Fruit fly (Drosophila melanogaster) whole organism, larva: ENCODE data around the gene CG5776.

ENCODE experiments used
- noc ChIP-seq: fragments of 200-800 bp; sonication (Bioruptor generic); optimal IDR thresholded peaks from 3 replicates; lab custom pipeline; 2019; ENCODE audit warnings: missing biosample characterization, mild to moderate bottlenecking, missing genetic modification characterization, moderate library complexity

Gene CG5776

DNA sequence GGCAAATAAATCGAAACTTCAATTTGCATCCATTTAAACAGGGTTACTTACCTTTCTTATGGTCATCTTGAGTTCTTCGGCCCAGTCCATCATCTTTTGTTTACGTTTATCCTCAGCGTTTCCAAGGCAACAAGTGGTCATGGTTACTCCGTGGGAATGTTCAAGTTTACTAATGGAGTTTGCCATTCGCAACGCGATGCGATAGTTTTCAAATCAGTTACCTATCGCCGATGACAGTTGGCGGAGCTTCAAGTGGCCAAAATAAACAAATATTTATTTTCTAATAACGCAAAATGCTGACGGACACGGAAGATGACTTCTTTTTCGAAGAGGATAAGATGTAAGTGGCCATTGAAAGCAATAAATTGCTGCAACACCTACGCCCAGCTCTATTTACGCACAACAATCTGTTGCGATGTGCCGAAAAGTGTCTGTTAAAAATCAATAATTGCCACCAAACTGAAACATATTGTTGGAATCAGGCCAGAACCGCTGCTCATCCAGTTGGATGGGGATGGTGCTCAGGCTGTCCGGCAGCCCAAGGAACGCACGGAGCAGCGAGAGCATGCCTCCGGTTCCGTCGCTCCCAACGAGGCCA lies 9.3 kb downstream of the CG5776 start, which contains the start of the genes IFT43 and PICK1:
TSS of gene IFT43 (minus strand) at position 166 of the 598 bp plus-strand sequence.
TSS of gene PICK1 (plus strand) at position 211 of the 598 bp plus-strand sequence.
- TF ChIP-seq noc (tag; lab: Kevin White, UChicago), result no peak

DNA sequence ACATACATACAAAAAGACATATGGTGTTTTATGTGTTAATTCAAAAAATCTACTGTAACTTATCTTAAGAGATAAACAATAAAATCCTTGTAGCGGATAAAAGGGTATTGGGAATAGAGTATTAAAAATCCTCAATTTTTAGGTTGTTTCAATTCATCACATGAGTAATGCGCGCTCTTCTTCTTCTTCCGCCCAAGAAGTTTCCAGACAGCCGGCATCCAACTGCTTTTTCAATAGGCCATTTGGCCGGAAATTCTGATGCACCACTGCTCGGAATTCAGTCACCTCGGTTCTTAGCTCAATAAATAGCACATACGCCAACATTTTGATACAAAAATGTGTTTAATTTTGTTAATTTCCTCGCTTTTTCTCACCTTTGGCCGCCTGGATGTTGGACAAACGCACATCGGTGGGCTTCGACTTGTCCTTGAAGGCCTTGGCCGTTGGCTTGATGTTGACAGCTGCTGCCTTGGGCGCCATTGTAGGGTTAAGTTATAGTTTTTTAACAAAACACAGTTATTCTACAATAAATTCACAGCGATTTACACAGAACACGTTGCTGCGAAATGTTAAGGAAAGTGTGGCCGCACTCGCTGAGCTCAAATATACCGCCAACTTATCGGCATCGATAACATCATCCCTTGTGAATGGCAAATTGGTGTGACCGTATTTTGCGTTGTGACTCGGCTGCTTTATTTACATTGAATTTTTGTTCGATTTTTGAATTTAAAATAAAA lies 11.7 kb downstream of the CG5776 start, which contains the start of the genes CCT4 and CG6153:
TSS of gene CCT4 (minus strand) at position 592 of the 737 bp plus-strand sequence.
TSS of gene CG6153 (plus strand) at position 651 of the 737 bp plus-strand sequence.
- TF ChIP-seq noc (tag; lab: Kevin White, UChicago), result no peak

DNA sequence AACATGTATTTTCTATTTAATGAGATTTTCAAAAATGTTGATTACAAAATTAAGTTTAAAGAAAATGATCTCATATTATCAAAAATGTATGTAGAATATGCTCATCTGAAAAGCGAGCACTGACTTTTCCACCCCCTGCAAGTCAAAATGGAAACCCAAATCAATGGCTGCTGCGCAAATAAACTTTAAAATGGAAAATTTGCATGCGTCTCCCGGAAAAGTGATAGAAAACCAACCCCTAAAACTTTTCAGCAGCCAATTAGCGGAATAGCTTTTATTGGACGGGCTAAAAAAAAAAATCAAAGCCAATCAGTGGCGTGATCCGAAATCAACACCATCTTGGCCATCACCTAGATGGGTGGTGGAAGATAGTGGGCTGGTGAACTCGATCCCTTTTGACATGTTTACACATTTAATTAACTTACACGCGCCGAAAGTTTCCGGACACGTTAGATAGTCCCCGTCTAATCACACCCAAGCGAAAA lies 14.9 kb downstream of the CG5776 start:
- TF ChIP-seq noc (tag; lab: Kevin White, UChicago), result no peak

DNA sequence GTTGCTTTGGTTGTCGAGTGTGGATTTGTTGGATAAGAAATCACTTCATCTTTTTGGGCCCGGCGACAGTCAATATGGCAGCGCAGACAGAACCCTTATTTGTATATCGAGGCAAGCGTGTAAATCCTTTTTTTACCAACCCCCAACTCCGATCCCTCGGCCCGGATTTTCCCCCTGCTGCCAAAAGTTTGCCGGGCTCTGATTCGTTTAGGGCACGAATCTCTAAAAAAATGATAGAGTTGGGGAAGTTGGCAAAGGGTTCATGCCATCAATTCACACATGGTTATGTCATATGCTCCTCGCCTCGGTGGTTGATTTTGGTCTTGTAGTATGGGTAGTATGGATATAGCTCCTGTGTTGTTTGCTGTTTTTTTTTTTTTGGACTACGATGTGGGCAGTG lies 17.4 kb downstream of the CG5776 start:
- TF ChIP-seq noc (tag; lab: Kevin White, UChicago), result no peak

DNA sequence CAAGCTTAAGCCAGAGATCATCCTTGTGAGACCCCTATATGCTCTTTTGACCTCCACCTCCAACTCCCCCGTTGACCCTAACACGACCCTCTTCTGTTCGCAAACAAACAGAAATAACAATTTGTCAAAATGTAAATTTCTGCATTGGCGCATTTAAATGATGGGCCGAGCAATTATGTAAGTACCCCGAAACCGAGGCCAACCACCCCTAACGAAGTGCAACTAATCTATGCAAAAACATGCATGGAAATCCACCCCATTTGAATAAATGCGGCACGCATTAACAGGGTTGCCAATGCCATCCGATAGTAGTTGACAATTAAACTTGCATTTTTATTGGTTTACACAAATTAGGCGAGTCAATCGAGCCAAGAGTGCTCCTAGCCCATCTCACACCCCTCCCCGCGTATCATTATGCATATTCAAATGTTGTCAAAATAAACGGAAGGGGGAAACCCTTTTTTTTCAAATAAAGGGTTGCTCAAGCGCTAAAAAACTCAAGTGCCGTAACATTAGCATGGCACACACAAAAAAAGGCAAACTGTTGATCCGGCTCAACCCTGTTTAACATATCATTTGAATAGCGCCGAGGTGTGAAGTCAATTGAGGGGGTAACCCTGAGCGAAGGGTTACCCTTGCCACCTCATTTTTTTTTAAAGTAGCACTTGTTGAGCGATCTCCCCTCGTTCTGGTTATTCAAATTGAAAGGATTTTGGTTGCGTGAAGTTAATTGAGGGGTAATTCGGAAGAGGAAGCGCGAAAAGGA lies 22.5 kb downstream of the CG5776 start:
- no peak for TF ChIP-seq noc (tag; lab: Kevin White, UChicago)

DNA sequence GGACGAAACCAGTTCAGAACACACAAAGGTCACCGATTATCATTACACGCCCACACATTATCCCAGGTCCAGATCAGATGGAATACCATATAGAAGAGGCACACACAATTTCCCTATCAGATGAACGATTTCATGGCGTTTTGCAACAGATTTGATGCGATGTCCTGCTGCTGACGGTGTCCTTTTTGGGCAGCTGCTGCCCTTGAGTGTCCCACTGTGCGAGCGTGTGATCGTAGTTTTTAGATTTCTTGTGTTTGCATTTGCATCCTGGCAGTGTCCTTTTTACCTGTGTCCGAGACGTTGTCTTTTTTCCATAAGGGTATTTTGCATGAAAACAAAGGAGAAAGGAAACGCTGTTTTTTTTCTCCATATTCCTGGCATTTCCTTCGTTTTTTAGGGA lies 24.9 kb downstream of the CG5776 start:
- TF ChIP-seq noc (tag; lab: Kevin White, UChicago), result no peak

DNA sequence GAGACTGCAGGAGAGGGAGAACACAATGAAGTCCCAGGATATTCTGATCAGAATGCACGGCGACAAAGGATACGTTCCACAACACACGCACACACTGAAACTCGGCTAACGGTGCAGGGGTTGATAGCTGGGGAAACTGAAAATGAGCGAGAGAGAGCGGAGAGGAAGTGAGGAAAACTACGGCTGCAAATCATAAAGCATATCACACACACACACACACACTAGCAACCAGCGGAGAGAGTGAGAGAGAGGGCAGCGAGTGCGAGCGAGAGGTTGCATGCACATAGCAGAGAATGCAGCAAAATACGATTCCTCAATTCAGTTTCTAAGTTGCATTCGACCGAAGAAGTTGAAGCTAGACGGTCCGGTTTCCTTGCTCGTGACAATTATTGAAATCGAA lies 26.0 kb downstream of the CG5776 start:
- TF ChIP-seq noc (tag; lab: Kevin White, UChicago), result no peak

DNA sequence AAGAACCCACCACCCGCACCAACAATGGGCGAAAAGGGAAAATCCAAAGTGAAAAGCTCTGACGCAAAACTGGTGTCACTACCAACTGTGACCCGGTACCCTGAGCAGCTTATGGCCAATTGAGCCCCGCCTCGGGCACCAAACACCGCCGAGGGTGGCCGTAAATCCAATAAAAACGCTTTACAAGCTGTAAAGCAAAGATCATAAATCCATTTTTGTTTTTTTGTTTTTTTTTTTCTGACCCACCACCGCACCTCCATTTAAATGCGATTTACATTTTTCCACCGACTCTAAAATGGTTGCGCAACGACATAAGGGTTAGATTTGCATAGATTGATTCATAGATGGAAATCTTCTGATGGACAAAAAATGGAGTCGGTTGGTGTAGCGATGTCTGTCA lies 29.9 kb downstream of the CG5776 start:
- no peak for TF ChIP-seq noc (tag; lab: Kevin White, UChicago)

DNA sequence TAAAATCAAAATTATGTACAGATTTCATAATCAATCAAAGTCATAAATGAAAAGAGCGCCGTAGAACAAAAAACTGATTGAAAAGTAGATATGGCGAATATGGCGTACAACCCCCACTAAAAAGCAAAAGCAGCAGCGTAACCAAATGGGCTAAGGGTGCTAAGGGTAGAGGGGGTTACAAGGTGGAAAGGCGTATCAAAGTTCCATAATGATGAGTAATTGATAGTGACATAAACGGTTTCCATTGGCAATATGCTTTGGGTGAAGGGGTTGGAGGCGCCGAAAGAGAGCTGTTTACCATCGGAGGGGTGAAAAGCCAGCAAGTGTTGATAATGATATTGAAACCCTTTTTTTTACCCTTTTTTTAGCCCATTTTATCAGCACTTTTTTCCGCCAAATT lies 32.0 kb downstream of the CG5776 start:
- TF ChIP-seq noc (tag; lab: Kevin White, UChicago), result no peak

DNA sequence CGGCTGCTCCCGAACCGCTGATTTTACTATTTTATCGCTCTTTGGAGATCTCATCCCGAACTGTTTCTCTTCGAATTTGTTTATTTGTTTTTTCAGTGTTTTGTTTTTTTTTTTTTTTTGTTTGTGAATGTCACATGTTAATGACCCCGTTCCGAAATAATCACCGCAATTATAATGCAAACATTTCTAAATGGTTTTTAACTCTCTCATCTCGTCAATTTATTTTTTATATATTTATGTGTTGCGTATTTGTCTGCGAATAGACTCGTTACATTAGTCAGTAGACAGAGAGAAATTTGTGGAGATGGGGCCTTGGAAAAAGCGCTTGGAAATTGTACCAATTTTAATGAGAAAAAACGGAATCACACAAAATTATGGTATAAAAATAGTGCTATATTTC lies 34.6 kb downstream of the CG5776 start, which contains the start of gene Nepl7:
TSS of gene Nepl7 (minus strand) at position 101 of the 400 bp plus-strand sequence.
- TF ChIP-seq noc (tag; lab: Kevin White, UChicago), result no peak

DNA sequence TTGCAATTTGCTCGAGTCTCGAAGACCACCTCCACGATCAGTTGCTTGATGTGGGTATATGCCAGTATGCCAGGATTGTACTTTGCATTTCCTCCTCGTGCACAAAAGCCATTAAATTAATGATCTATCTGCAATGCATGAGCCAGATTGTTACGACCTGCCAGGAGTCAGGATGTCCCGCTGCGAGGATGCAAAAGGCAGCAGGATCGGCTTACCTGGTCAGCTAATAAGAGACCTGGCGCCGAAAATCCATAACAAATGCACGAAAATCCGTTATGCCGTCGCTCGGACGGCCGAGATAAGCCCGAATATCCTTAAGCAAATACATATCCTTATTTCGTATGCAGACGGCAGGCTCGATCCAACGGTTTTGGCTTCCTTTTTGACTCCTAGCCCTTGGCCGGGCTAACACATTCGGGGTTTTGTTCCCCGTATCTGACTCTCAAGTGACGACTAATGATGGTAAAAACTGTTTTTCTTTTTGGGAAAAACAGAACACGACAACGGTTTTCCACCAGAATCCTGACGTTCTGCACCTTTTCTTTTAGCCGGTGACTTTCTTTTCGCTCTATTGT lies 38.2 kb downstream of the CG5776 start:
- TF ChIP-seq noc (tag; lab: Kevin White, UChicago), result no peak

DNA sequence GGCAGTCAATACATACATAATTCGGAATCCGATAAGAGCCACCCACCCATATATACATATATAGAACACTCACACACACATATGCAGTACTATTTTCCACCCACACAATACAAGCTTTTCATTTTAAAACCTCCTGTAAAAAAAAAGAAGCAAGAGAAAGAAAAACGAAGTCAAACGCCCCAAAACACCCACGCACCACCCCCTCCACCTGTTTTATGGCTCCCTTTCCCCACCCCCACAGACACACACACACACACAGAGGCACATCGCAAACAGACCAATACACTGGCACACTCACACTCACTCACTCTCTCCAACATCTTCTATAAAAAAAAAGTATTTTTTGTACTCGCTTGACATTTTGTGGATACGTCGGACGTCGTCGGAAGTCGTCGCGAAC lies 46.9 kb downstream of the CG5776 start:
- no peak for TF ChIP-seq noc (tag; lab: Kevin White, UChicago)

DNA sequence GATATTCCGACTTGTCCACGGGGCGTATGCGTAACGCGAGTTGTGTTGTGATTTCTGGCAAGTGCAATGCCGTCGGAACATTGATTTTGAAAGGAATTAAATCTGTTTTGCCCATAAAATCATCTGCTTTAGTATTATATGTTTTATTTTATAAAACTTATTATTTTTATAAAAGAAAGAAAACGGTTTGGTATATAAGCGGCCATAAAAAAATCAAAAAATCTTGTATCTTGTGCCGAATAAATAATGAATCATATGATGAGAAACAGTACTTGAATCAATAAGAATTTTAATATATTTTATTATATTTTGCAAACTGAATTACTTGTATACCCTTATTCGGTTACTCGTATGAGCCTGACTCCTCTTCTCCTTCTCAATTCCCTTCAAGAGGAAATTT lies 47.4 kb downstream of the CG5776 start, which contains the start of gene pdm2:
TSS of gene pdm2 (plus strand) at position 301 of the 400 bp plus-strand sequence.
- TF ChIP-seq noc (tag; lab: Kevin White, UChicago), result no peak

DNA sequence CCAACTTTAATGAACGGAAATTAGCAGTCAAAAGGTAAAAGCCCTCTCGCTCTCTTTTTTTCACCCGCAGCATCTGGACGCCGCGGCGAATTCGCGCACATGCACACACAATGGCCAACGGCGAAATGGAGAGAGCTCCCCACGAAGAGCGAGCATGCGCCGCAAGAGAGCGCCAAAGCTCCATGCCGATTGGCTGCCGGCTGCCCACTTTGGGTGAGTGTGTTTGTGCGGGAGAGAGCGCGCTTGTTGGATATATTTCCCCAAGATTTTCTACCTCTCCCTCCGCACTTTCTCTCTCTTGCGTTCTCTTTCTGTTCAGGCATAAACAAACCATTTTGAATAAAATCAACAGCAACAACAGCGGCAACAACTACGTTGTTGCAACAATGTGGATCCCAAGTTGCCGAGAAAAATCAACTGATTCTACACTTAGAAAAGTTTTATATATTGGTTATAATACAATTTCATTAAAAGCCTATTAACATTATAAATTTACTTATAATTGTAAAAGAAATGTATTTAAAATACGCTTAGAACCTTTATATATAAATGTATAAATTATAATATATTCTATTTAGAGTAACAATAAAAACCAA lies 48.4 kb downstream of the CG5776 start:
- no peak for TF ChIP-seq noc (tag; lab: Kevin White, UChicago)

DNA sequence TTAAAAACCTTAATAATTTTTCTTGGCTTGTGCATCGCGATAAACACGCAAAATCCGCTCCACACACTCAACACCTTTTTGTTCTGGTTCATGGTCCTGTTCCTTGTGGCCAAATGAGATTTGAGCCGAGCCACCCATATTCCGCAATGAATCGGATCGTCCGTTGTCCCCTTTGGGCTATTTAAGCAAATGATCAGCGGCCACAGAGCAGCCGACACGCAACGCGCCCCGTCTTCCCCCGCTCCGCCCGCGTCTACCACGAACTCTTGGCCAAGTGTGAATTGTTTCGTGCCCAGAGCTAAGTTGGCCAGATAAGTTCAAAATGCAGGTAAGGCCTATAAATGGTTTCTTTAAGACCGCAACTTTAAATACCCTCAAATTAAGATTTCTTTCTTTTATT lies 53.2 kb downstream of the CG5776 start:
- no peak for TF ChIP-seq noc (tag; lab: Kevin White, UChicago)
